Fruit fly (Drosophila melanogaster): Measurements from ENCODE around the gene CG11085.

CG11085 gene

DNA sequence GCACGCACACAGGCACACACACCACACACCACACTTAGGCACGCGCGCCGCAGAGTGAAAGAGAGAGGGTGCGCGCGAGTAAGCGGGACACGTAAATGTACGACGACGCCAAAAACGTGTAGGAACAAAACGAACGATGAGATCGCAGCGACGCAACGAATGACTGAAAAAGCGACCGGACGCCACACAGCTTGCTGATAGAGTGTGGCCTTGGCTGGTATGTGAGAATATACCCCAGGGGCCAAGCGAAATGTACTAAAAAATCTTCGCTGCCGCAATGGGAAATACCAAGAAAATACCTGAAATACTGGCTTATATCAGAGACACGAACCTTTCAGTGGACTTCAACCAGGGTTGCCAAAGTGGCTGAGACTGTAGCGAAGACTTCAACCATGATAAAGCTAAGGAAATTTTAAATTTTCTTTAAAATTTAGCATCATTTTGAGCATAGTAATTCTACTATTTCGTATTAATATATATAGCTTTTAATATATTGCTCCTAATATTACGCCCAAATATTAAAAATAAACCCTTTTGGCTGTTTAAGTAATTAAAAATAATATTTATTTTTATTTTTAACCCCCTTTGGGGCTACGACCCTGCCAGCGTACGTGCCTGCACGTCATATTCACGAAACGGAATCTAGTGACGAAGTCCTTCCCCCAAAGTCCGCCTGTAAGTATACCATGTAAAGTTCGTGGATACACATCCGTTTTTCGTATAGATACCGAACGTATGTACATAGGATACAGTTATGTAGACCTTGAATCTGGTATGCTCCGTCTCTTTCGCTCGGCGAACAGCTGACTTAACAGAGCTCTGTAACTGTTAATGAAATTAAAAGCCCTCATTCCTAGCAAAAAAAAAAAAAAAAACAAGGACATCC lies 32.9 kb upstream of the CG11085 start, which contains the start of gene Pits:
Gene Pits (minus strand): TSS at position 210 of the 886 bp plus-strand sequence.
- TF ChIP-seq h (GFP tag; optimal IDR thresholded peaks at IDR 0.05) (peak; percentile 95), dsf (GFP tag; optimal IDR thresholded peaks at IDR 0.05; ENCODE audit: borderline replicate concordance) (no peak), dl (GFP tag; optimal IDR thresholded peaks at IDR 0.05; ENCODE audit: insufficient read depth in 1 of 2, partially characterized antibody in 2 of 2) (peak; percentile 7 to 10), CrebA (GFP tag; optimal IDR thresholded peaks at IDR 0.05; ENCODE audit: borderline replicate concordance) (no peak), Myc (optimal IDR thresholded peaks at IDR 0.05) (peak; percentile 31), sv (GFP tag; optimal IDR thresholded peaks at IDR 0.05) (no peak), OdsH (GFP tag; optimal IDR thresholded peaks at IDR 0.05) (peak; percentile 21), Dfd (GFP tag; optimal IDR thresholded peaks at IDR 0.05) (no peak), HLH106 (tag; optimal IDR thresholded peaks at IDR 0.05) (peak; percentile 54), jim (GFP tag; optimal IDR thresholded peaks at IDR 0.05) (peak; percentile 63), Sp1 (GFP tag; optimal IDR thresholded peaks at IDR 0.05) (peak; percentile 54), Hnf4 (GFP tag; optimal IDR thresholded peaks at IDR 0.05) (peak; percentile 44), br (GFP tag; optimal IDR thresholded peaks at IDR 0.05) (peak; percentile 24), fru (GFP tag; optimal IDR thresholded peaks at IDR 0.05) (peak; percentile 26), Dif (GFP tag; optimal IDR thresholded peaks at IDR 0.05; ENCODE audit: partially characterized antibody) (peak; percentile 58), Hr78 (GFP tag; optimal IDR thresholded peaks at IDR 0.05) (no peak), Rel (GFP tag; optimal IDR thresholded peaks at IDR 0.05) (no peak), Rel (tag; optimal IDR thresholded peaks at IDR 0.05) (peak; percentile 65), CG32264 (GFP tag; optimal IDR thresholded peaks at IDR 0.05) (no peak), dmrt93B (GFP tag; optimal IDR thresholded peaks at IDR 0.05) (peak; percentile 1), psq (GFP tag; optimal IDR thresholded peaks at IDR 0.05) (peak; percentile 68), ey (GFP tag; optimal IDR thresholded peaks at IDR 0.05) (no peak), GATAd (GFP tag; optimal IDR thresholded peaks at IDR 0.05) (no peak), pan (optimal IDR thresholded peaks at IDR 0.05) (no peak), Abd-B (GFP tag; optimal IDR thresholded peaks at IDR 0.05) (no peak), tai (GFP tag; optimal IDR thresholded peaks at IDR 0.05) (no peak), usp (GFP tag; optimal IDR thresholded peaks at IDR 0.05) (no peak), N (GFP tag; optimal IDR thresholded peaks at IDR 0.05) (no peak), foxo (GFP tag; optimal IDR thresholded peaks at IDR 0.05) (peak in 1 of 2 experiments; percentile 41), rgr (GFP tag; optimal IDR thresholded peaks at IDR 0.05) (peak; percentile 49), brk (GFP tag; optimal IDR thresholded peaks at IDR 0.05) (peak; percentile 36), woc (GFP tag; optimal IDR thresholded peaks at IDR 0.05) (peak; percentile 14), Hr83 (GFP tag; optimal IDR thresholded peaks at IDR 0.05; ENCODE audit: poor library complexity, severe bottlenecking) (peak; percentile 81), CG9705 (GFP tag; optimal IDR thresholded peaks at IDR 0.05) (no peak), Vsx2 (GFP tag; optimal IDR thresholded peaks at IDR 0.05; ENCODE audit: partially characterized antibody) (no peak), Jra (GFP tag; optimal IDR thresholded peaks at IDR 0.05) (peak; percentile 16), lola (GFP tag; optimal IDR thresholded peaks at IDR 0.05) (no peak), Mio (GFP tag; optimal IDR thresholded peaks at IDR 0.05) (no peak), sage (GFP tag; optimal IDR thresholded peaks at IDR 0.05) (peak; percentile 26)

DNA sequence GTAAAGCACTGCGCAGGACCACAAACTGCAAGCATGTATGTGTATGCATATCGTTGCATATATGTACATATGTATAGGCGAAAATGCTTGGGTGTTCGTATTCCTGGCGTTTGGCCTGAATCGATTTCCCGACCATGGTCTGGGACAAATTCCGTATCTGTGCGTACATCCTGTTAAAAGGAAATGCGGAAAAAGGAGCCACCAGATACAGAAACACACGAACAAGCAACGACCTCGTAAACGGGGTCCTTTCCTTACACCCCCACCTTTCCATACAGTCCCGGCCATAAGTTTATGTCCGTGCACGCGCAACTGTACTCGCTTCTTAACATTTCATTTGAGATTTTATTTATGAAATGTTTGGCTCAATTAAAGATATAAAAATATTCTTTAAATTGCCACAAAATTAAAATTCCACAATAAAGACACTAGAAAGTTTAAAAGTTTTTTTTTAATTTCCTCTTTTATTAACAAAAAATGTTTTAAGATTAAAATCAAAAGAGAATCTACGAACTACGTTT lies 32.2 kb upstream of the CG11085 start:
- TF ChIP-seq dmrt93B (GFP tag; optimal IDR thresholded peaks at IDR 0.05) = no peak
- no peak for TF ChIP-seq brk (GFP tag; optimal IDR thresholded peaks at IDR 0.05)
- TF ChIP-seq OdsH (GFP tag; optimal IDR thresholded peaks at IDR 0.05) = no peak
- TF ChIP-seq Jra (GFP tag; optimal IDR thresholded peaks at IDR 0.05) = no peak
- TF ChIP-seq sv (GFP tag; optimal IDR thresholded peaks at IDR 0.05) = no peak
- no peak for TF ChIP-seq foxo (GFP tag; optimal IDR thresholded peaks at IDR 0.05)
